Worm (Caenorhabditis elegans) whole organism, L3 larva: ENCODE results near the gene W02D7.5.

ENCODE experiments used
- R02D3.7 ChIP-seq: fragments of 150-350 bp; optimal IDR thresholded peaks from 2 replicates; lab custom pipeline; 2014; ENCODE audit warnings: missing biosample characterization, missing genetic modification characterization
- ZK546.5 ChIP-seq: sonication (generic microtip); optimal IDR thresholded peaks from 2 replicates; lab custom pipeline; 2017; ENCODE audit warnings: missing biosample characterization, missing genetic modification characterization
- ama-1 ChIP-seq: fragments of 150-350 bp; optimal IDR thresholded peaks from 2 replicates; lab custom pipeline; 2018
- ceh-82 ChIP-seq: fragments of 150-350 bp; optimal IDR thresholded peaks from 2 replicates; lab custom pipeline; 2014; ENCODE audit warnings: missing biosample characterization, missing genetic modification characterization
- egl-27 ChIP-seq: sonication (generic microtip); optimal IDR thresholded peaks from 4 replicates; lab custom pipeline; 2017; ENCODE audit warnings: missing biosample characterization, missing genetic modification reagents, missing genetic modification characterization
- egl-5 ChIP-seq: fragments of 150-350 bp; optimal IDR thresholded peaks from 2 replicates; lab custom pipeline; 2017; ENCODE audit warnings: missing biosample characterization, missing genetic modification reagents, missing genetic modification characterization, inconsistent platforms
- elt-1 ChIP-seq: fragments of 150-350 bp; optimal IDR thresholded peaks from 2 replicates; lab custom pipeline; 2014; ENCODE audit warnings: missing biosample characterization, missing genetic modification characterization
- elt-2 ChIP-seq: sonication (generic microtip); optimal IDR thresholded peaks from 2 replicates; lab custom pipeline; 2016; ENCODE audit warnings: missing genetic modification reagents, mild to moderate bottlenecking, missing genetic modification characterization, missing compliant biosample characterization
- elt-3 ChIP-seq, 3 experiments: fragments of 150-350 bp in 1 of 3; sonication (generic microtip) in 2 of 3; optimal IDR thresholded peaks; 2 replicates in 2 of 3; 4 replicates in 1 of 3; lab custom pipeline; 2014 to 2017; ENCODE audit warnings: missing biosample characterization in 3 of 3, missing genetic modification characterization in 3 of 3
- eor-1 ChIP-seq, 2 experiments: fragments of 150-350 bp; optimal IDR thresholded peaks; 2 replicates each; lab custom pipeline; 2014 to 2018; ENCODE audit warnings: missing biosample characterization in 2 of 2, missing genetic modification characterization in 2 of 2
- fkh-10 ChIP-seq: sonication (generic microtip); optimal IDR thresholded peaks from 2 replicates; lab custom pipeline; 2017; ENCODE audit warnings: missing biosample characterization, missing genetic modification reagents, missing genetic modification characterization
- fkh-2 ChIP-seq: fragments of 150-350 bp; optimal IDR thresholded peaks from 2 replicates; lab custom pipeline; 2014; ENCODE audit warnings: missing biosample characterization, missing genetic modification reagents, missing genetic modification characterization
- fos-1 ChIP-seq: fragments of 150-350 bp; optimal IDR thresholded peaks from 2 replicates; lab custom pipeline; 2014; ENCODE audit warnings: missing biosample characterization, missing genetic modification characterization
- hmg-11 ChIP-seq: sonication (generic microtip); optimal IDR thresholded peaks from 2 replicates; lab custom pipeline; 2016; ENCODE audit warnings: missing genetic modification characterization, missing compliant biosample characterization
- jun-1 ChIP-seq: fragments of 150-350 bp; optimal IDR thresholded peaks from 2 replicates; lab custom pipeline; 2014; ENCODE audit warnings: missing biosample characterization, missing genetic modification reagents, missing genetic modification characterization
- lin-15B ChIP-seq: fragments of 150-350 bp; optimal IDR thresholded peaks from 2 replicates; lab custom pipeline; 2014; ENCODE audit warnings: missing biosample characterization, missing genetic modification characterization
- mml-1 ChIP-seq: fragments of 150-350 bp; sonication (generic microtip); optimal IDR thresholded peaks from 3 replicates; lab custom pipeline; 2014; ENCODE audit warnings: missing biosample characterization, missing genetic modification characterization
- nfya-1 ChIP-seq: sonication (generic microtip); optimal IDR thresholded peaks from 2 replicates; lab custom pipeline; 2017; ENCODE audit warnings: missing genetic modification characterization, mild to moderate bottlenecking, missing compliant biosample characterization, antibody characterized with exemption, moderate library complexity; ENCODE audit not compliant: insufficient read depth
- nhr-11 ChIP-seq: fragments of 150-350 bp; optimal IDR thresholded peaks from 2 replicates; lab custom pipeline; 2014; ENCODE audit warnings: missing biosample characterization, missing genetic modification characterization
- nhr-23 ChIP-seq: fragments of 150-350 bp; optimal IDR thresholded peaks from 2 replicates; lab custom pipeline; 2014; ENCODE audit warnings: missing biosample characterization, missing genetic modification reagents, missing genetic modification characterization
- nhr-25 ChIP-seq: sonication (generic microtip); optimal IDR thresholded peaks from 2 replicates; lab custom pipeline; 2017; ENCODE audit warnings: missing biosample characterization, missing genetic modification characterization
- nhr-28 ChIP-seq: fragments of 150-350 bp; optimal IDR thresholded peaks from 2 replicates; lab custom pipeline; 2014; ENCODE audit warnings: missing biosample characterization, missing genetic modification characterization
- nhr-43 ChIP-seq: sonication (generic microtip); optimal IDR thresholded peaks from 2 replicates; lab custom pipeline; 2016; ENCODE audit warnings: mild to moderate bottlenecking, missing genetic modification characterization, missing compliant biosample characterization; ENCODE audit not compliant: poor library complexity, severe bottlenecking
- nhr-67 ChIP-seq: fragments of 150-350 bp; optimal IDR thresholded peaks from 2 replicates; lab custom pipeline; 2014; ENCODE audit warnings: missing biosample characterization, missing genetic modification characterization
- nhr-76 ChIP-seq: fragments of 150-350 bp; sonication (generic microtip); optimal IDR thresholded peaks from 5 replicates; lab custom pipeline; 2014; ENCODE audit warnings: missing biosample characterization, missing genetic modification characterization
- nhr-77 ChIP-seq: fragments of 150-350 bp; optimal IDR thresholded peaks from 2 replicates; lab custom pipeline; 2014; ENCODE audit warnings: missing biosample characterization, missing genetic modification characterization
- pha-4 ChIP-seq: fragments of 150-350 bp; optimal IDR thresholded peaks from 2 replicates; lab custom pipeline; 2014; ENCODE audit warnings: missing biosample characterization, missing genetic modification reagents, missing genetic modification characterization
- pqm-1 ChIP-seq: fragments of 150-350 bp; optimal IDR thresholded peaks from 2 replicates; lab custom pipeline; 2017; ENCODE audit warnings: missing biosample characterization, missing genetic modification characterization, inconsistent platforms
- sea-2 ChIP-seq: fragments of 150-350 bp; sonication (generic microtip); optimal IDR thresholded peaks from 4 replicates; lab custom pipeline; 2014; ENCODE audit warnings: missing biosample characterization, missing genetic modification reagents, missing genetic modification characterization
- skn-1 ChIP-seq: fragments of 150-350 bp; optimal IDR thresholded peaks from 2 replicates; lab custom pipeline; 2014; ENCODE audit warnings: missing biosample characterization, missing genetic modification characterization
- snpc-4 ChIP-seq: fragments of 150-350 bp; optimal IDR thresholded peaks from 2 replicates; lab custom pipeline; 2014; ENCODE audit warnings: missing biosample characterization, missing genetic modification characterization
- zag-1 ChIP-seq: fragments of 150-350 bp; optimal IDR thresholded peaks from 2 replicates; lab custom pipeline; 2014; ENCODE audit warnings: missing biosample characterization, missing genetic modification characterization
- ztf-11 ChIP-seq: fragments of 150-350 bp; optimal IDR thresholded peaks from 2 replicates; lab custom pipeline; 2014; ENCODE audit warnings: missing biosample characterization, missing genetic modification characterization

The W02D7.5 gene

DNA sequence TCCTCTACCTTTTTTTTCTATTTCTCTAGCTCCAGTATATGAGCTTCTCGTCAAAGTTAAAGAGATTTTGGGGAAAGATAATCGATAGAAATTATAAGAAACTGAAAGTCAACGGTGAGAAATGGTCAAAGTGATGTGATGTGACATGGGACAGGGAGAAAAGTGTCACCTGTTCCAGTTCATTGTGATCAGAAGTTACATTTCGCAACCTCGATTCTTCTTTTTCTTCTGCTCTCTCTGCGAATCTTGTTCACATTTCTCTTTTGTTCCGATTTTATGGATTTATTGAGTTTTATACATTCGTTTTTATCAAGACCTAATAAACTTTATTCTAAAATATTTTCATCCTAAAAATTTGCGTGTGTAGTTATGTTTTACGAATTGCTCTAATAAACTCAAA lies 36.6 kb upstream of the W02D7.5 start:
- TF ChIP-seq elt-3 (tag; optimal IDR thresholded peaks at IDR 0.05; lab: Kevin White, UChicago) = no peak
- no peak for TF ChIP-seq fkh-10 (GFP tag; lab: Kevin White, UChicago)
- TF ChIP-seq snpc-4 (tag; lab: Kevin White, UChicago) = no peak

DNA sequence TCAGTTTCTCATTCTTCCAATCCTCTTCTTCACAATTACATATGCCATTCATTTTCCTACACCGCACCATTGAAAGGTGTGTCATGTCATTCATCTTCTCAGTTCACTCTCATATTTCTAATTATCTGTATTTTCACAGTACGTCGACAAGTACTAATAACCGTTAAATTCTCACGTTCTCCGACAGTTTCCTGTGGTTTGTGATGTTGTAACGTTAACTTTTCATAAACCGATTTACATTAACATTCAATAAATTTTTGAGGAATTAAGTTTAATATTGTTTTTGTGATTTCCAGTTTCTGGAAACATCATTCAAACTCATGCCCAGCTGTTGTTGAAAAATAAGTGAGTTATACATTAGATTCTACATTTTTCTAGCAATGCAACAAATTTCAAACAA lies 35.3 kb upstream of the W02D7.5 start, which contains the start of gene tmd-2:
TSS of gene tmd-2 (plus strand) at position 301 of the 400 bp plus-strand sequence.
- TF ChIP-seq nfya-1 (no peak), egl-5 (tag; lab: Kevin White, UChicago) (no peak), mml-1 (tag; lab: Kevin White, UChicago) (no peak), eor-1 (tag; optimal IDR thresholded peaks at IDR 0.05; lab: Kevin White, UChicago) (no peak), elt-1 (tag; lab: Kevin White, UChicago) (no peak), nhr-11 (no peak), ztf-11 (tag; lab: Kevin White, UChicago) (no peak), fkh-2 (tag; lab: Kevin White, UChicago) (no peak), ceh-82 (tag; lab: Kevin White, UChicago) (no peak), nhr-23 (tag; lab: Kevin White, UChicago) (no peak), elt-2 (tag; lab: Kevin White, UChicago) (no peak), nhr-77 (tag; lab: Kevin White, UChicago) (no peak), nhr-43 (tag; lab: Kevin White, UChicago) (no peak), R02D3.7 (tag; lab: Kevin White, UChicago) (no peak)
- TF ChIP-seq, all 47 proteins: peak for 0

DNA sequence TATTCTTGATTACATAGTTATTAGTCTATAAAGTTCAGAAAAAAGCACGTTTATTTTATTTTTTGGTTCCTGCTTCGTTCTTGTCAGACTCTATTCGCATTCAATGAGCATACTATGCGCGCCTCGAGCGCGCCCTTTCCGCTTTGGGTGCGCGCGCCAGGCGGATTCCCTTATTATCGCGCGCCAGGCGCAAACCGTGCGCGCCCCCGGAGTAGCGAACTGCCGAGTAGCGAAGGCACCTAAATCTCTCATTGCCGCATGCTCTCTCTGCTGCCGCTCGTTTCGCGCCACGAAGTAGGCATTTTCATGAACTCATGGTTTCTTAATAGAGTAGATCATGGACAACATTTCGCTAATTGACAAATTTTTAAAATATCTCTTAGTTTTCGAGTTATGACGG lies 28.0 kb upstream of the W02D7.5 start:
- no peak for TF ChIP-seq fos-1 (tag; lab: Kevin White, UChicago)
- TF ChIP-seq R02D3.7 (tag; lab: Kevin White, UChicago) = no peak
- no peak for TF ChIP-seq jun-1 (tag; lab: Kevin White, UChicago)
- TF ChIP-seq ceh-82 (tag; lab: Kevin White, UChicago) = no peak
- no peak for TF ChIP-seq pha-4 (tag; lab: Kevin White, UChicago)

DNA sequence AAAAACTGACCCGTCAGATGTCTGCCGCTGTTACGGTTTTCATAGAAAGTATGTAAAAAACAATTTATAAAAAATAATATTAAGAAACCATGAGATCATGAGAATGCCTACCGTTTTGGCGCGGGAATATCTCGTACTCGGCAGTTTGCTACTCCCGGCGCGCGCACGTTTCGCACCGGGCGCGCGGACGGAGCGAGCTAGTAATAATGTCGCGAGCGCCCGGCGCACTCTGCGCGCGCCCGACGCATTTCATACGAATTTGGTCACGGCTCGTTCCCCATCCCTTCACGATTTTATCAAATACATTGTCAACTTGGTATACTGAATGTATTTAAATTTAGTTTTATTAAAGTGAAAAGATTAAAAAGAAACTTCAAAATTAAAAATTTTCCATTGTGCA lies 26.9 kb upstream of the W02D7.5 start:
- TF ChIP-seq fos-1 (tag; lab: Kevin White, UChicago) (no peak), zag-1 (tag; lab: Kevin White, UChicago) (no peak), lin-15B (tag; lab: Kevin White, UChicago) (no peak), pqm-1 (no peak), nhr-25 (tag; lab: Kevin White, UChicago) (no peak), hmg-11 (tag; lab: Kevin White, UChicago) (no peak), skn-1 (tag; lab: Kevin White, UChicago) (no peak), ama-1 (no peak), nhr-67 (tag; lab: Kevin White, UChicago) (no peak), nhr-76 (tag; lab: Kevin White, UChicago) (no peak)

DNA sequence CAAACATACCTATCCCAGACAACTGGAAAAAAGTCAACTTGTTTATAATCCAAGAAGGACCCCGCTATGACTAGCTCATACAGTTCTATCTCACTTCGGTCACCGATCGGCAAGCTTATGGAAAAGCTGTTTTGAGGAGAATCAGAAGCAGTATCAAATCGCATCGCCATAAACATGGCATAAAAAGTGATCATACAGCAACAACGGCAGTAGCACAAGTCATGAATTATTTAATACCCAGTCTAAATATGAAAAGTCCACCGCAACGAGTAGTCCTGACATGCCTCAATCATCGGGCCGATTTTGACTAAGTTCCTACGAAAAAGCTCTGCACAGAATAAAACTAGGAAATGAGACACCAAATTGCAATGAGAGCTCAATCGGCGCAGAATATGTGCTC lies 24.5 kb upstream of the W02D7.5 start:
- TF ChIP-seq sea-2 (no peak), egl-27 (tag; lab: Kevin White, UChicago) (no peak), nhr-11 (no peak), pha-4 (tag; lab: Kevin White, UChicago) (no peak), jun-1 (tag; lab: Kevin White, UChicago) (no peak), snpc-4 (tag; lab: Kevin White, UChicago) (no peak), nhr-28 (tag; lab: Kevin White, UChicago) (no peak), fkh-2 (tag; lab: Kevin White, UChicago) (no peak), ZK546.5 (tag; lab: Kevin White, UChicago) (no peak), nhr-76 (tag; lab: Kevin White, UChicago) (no peak), lin-15B (tag; lab: Kevin White, UChicago) (no peak), nfya-1 (no peak), skn-1 (tag; lab: Kevin White, UChicago) (no peak), fkh-10 (GFP tag; lab: Kevin White, UChicago) (no peak), ztf-11 (tag; lab: Kevin White, UChicago) (no peak)
- TF ChIP-seq, all 47 proteins: peak for 0
